Fruit fly (Drosophila melanogaster) whole organism, embryonic: ENCODE data around the gene CG12522.

Source experiments
- ATbp ChIP-seq: fragments of 200-800 bp; sonication (Bioruptor generic); optimal IDR thresholded peaks from 2 replicates; lab custom pipeline; 2017; ENCODE audit warnings: missing biosample characterization, mild to moderate bottlenecking, missing genetic modification characterization, missing genetic modification reagents
- Asciz ChIP-seq: fragments of 200-800 bp; sonication (Bioruptor generic); optimal IDR thresholded peaks from 2 replicates; lab custom pipeline; 2017; ENCODE audit warnings: missing biosample characterization, mild to moderate bottlenecking, missing genetic modification characterization, missing genetic modification reagents
- Atf6 ChIP-seq: fragments of 200-800 bp; sonication (Bioruptor generic); IDR thresholded peaks from 2 replicates; pipeline ENCODE4 v1.3.6; 2022; ENCODE audit warnings: missing biosample characterization, missing genetic modification characterization
- B-H2 ChIP-seq: fragments of 200-800 bp; sonication (Bioruptor generic); optimal IDR thresholded peaks from 2 replicates; lab custom pipeline; 2018; ENCODE audit warnings: missing biosample characterization, mild to moderate bottlenecking, missing genetic modification characterization
- CG10431 ChIP-seq: fragments of 200-800 bp; sonication (Bioruptor generic); optimal IDR thresholded peaks from 3 replicates; lab custom pipeline; 2018; ENCODE audit warnings: missing biosample characterization, mild to moderate bottlenecking, missing genetic modification characterization
- CG11696 ChIP-seq: fragments of 200-800 bp; sonication (Bioruptor generic); IDR thresholded peaks from 2 replicates; pipeline ENCODE4 v1.3.6; 2022; ENCODE audit warnings: missing biosample characterization, missing genetic modification characterization
- CG12219 ChIP-seq: fragments of 200-800 bp; sonication (Bioruptor generic); optimal IDR thresholded peaks from 3 replicates; lab custom pipeline; 2018; ENCODE audit warnings: missing biosample characterization, mild to moderate bottlenecking, missing genetic modification characterization
- CG12769 ChIP-seq: fragments of 200-800 bp; sonication (Bioruptor generic); optimal IDR thresholded peaks from 2 replicates; lab custom pipeline; 2019; ENCODE audit warnings: missing biosample characterization, mild to moderate bottlenecking, missing genetic modification characterization, moderate library complexity
- CG14014 ChIP-seq: fragments of 200-800 bp; sonication (Bioruptor generic); IDR thresholded peaks from 2 replicates; pipeline ENCODE4 v1.3.6; 2022; ENCODE audit warnings: missing biosample characterization, missing genetic modification characterization
- CG14710 ChIP-seq: fragments of 200-800 bp; sonication (Bioruptor generic); optimal IDR thresholded peaks from 3 replicates; lab custom pipeline; 2019; ENCODE audit warnings: missing biosample characterization, mild to moderate bottlenecking, missing genetic modification characterization, moderate library complexity
- CG17186 ChIP-seq: fragments of 200-800 bp; sonication (Bioruptor generic); optimal IDR thresholded peaks from 3 replicates; lab custom pipeline; 2017; ENCODE audit warnings: missing biosample characterization, missing genetic modification reagents, missing genetic modification characterization
- CG17612 ChIP-seq: fragments of 200-800 bp; sonication (Bioruptor generic); IDR thresholded peaks from 2 replicates; pipeline ENCODE4 v1.3.6; 2022; ENCODE audit warnings: missing biosample characterization, missing genetic modification characterization
- CG18764 ChIP-seq: fragments of 200-800 bp; sonication (Bioruptor generic); optimal IDR thresholded peaks from 3 replicates; lab custom pipeline; 2016; ENCODE audit warnings: missing biosample characterization, missing genetic modification characterization
- CG30020 ChIP-seq: fragments of 200-800 bp; optimal IDR thresholded peaks from 2 replicates; lab custom pipeline; 2019; ENCODE audit warnings: missing biosample characterization, mild to moderate bottlenecking, missing genetic modification characterization, moderate library complexity
- CG31365 ChIP-seq: fragments of 200-800 bp; sonication (Bioruptor generic); optimal IDR thresholded peaks from 2 replicates; lab custom pipeline; 2018; ENCODE audit warnings: missing biosample characterization, mild to moderate bottlenecking, missing genetic modification characterization
- CG33213 ChIP-seq: fragments of 200-800 bp; sonication (Bioruptor generic); optimal IDR thresholded peaks from 3 replicates; lab custom pipeline; 2016; ENCODE audit warnings: missing biosample characterization, missing genetic modification characterization
- CG4328 ChIP-seq: fragments of 200-800 bp; sonication (Bioruptor generic); optimal IDR thresholded peaks from 3 replicates; lab custom pipeline; 2017; ENCODE audit warnings: missing biosample characterization, missing genetic modification reagents, missing genetic modification characterization
- CG4730 ChIP-seq: fragments of 200-800 bp; sonication (Bioruptor generic); IDR thresholded peaks from 2 replicates; pipeline ENCODE4 v1.3.6; 2022; ENCODE audit warnings: missing biosample characterization, missing genetic modification characterization
- CG6254 ChIP-seq: fragments of 200-800 bp; sonication (Bioruptor generic); optimal IDR thresholded peaks from 3 replicates; lab custom pipeline; 2017; ENCODE audit warnings: mild to moderate bottlenecking, missing biosample characterization, missing genetic modification reagents, missing genetic modification characterization
- CG6765 ChIP-seq: fragments of 200-800 bp; sonication (Bioruptor generic); optimal IDR thresholded peaks from 3 replicates; lab custom pipeline; 2017; ENCODE audit warnings: missing biosample characterization, mild to moderate bottlenecking, missing genetic modification characterization
- CG7271 ChIP-seq: fragments of 200-800 bp; sonication (Bioruptor generic); optimal IDR thresholded peaks from 2 replicates; lab custom pipeline; 2018; ENCODE audit warnings: missing biosample characterization, mild to moderate bottlenecking, missing genetic modification characterization, moderate library complexity
- CG7745 ChIP-seq: fragments of 200-800 bp; sonication (Bioruptor generic); optimal IDR thresholded peaks from 2 replicates; lab custom pipeline; 2018; ENCODE audit warnings: missing biosample characterization, mild to moderate bottlenecking, missing genetic modification characterization, moderate library complexity
- CG9609 ChIP-seq: fragments of 200-800 bp; sonication (Bioruptor generic); optimal IDR thresholded peaks from 3 replicates; lab custom pipeline; 2016; ENCODE audit warnings: missing biosample characterization, missing genetic modification characterization
- CG9727 ChIP-seq: fragments of 200-800 bp; sonication (Bioruptor generic); optimal IDR thresholded peaks from 3 replicates; lab custom pipeline; 2017; ENCODE audit warnings: missing biosample characterization, mild to moderate bottlenecking, missing genetic modification characterization
- CHES-1-like ChIP-seq: fragments of 200-800 bp; sonication (Bioruptor generic); optimal IDR thresholded peaks from 2 replicates; lab custom pipeline; 2016; ENCODE audit warnings: missing biosample characterization, missing genetic modification characterization
- Dbx ChIP-seq: fragments of 200-800 bp; sonication (Bioruptor generic); IDR thresholded peaks from 3 replicates; pipeline ENCODE4 v1.3.6; 2022; ENCODE audit warnings: missing biosample characterization, missing genetic modification characterization
- Dip2 ChIP-seq: fragments of 200-800 bp; sonication (Bioruptor generic); IDR thresholded peaks from 2 replicates; pipeline ENCODE4 v1.3.6; 2022; ENCODE audit warnings: missing biosample characterization, missing genetic modification characterization
- Fer3 ChIP-seq: fragments of 200-800 bp; sonication (Bioruptor generic); optimal IDR thresholded peaks from 2 replicates; lab custom pipeline; 2018; ENCODE audit warnings: missing biosample characterization, mild to moderate bottlenecking, missing genetic modification characterization, moderate library complexity
- Ravus ChIP-seq: fragments of 200-800 bp; sonication (Bioruptor generic); IDR thresholded peaks from 2 replicates; pipeline ENCODE4 v1.3.6; 2022; ENCODE audit warnings: missing biosample characterization, missing genetic modification characterization
- ac ChIP-seq: fragments of 200-800 bp; sonication (Bioruptor generic); optimal IDR thresholded peaks from 3 replicates; lab custom pipeline; 2017; ENCODE audit warnings: missing biosample characterization, mild to moderate bottlenecking, missing genetic modification characterization
- amos ChIP-seq: fragments of 200-800 bp; sonication (Bioruptor generic); IDR thresholded peaks from 2 replicates; pipeline ENCODE4 v1.3.6; 2022; ENCODE audit warnings: missing biosample characterization, missing genetic modification characterization; ENCODE audit not compliant: partially characterized antibody
- ara ChIP-seq: fragments of 200-800 bp; sonication (Bioruptor generic); IDR thresholded peaks from 2 replicates; pipeline ENCODE4 v1.3.6; 2022; ENCODE audit warnings: missing biosample characterization, missing genetic modification characterization
- ase ChIP-seq: fragments of 200-800 bp; sonication (Bioruptor generic); IDR thresholded peaks from 3 replicates; pipeline ENCODE4 v1.3.6; 2022; ENCODE audit warnings: missing biosample characterization, missing genetic modification characterization
- cg ChIP-seq: fragments of 200-800 bp; sonication (Bioruptor generic); optimal IDR thresholded peaks from 3 replicates; lab custom pipeline; 2019; ENCODE audit warnings: missing biosample characterization, mild to moderate bottlenecking, missing genetic modification characterization, moderate library complexity
- disco-r ChIP-seq: fragments of 200-800 bp; sonication (Bioruptor generic); optimal IDR thresholded peaks from 2 replicates; lab custom pipeline; 2016; ENCODE audit warnings: missing biosample characterization, missing genetic modification characterization
- dpn ChIP-seq, 2 experiments: fragments of 200-800 bp; sonication (Bioruptor generic); optimal IDR thresholded peaks; 3 replicates each; lab custom pipeline; 2016; ENCODE audit warnings: missing biosample characterization in 2 of 2, missing genetic modification characterization in 2 of 2
- grau ChIP-seq: fragments of 200-800 bp; optimal IDR thresholded peaks from 3 replicates; lab custom pipeline; 2019; ENCODE audit warnings: missing biosample characterization, mild to moderate bottlenecking, missing genetic modification characterization, moderate library complexity
- her ChIP-seq: fragments of 200-800 bp; sonication (Bioruptor generic); optimal IDR thresholded peaks from 2 replicates; lab custom pipeline; 2016; ENCODE audit warnings: missing biosample characterization, missing genetic modification characterization
- mam ChIP-seq: fragments of 200-800 bp; sonication (Bioruptor generic); optimal IDR thresholded peaks from 3 replicates; lab custom pipeline; 2016; ENCODE audit warnings: missing biosample characterization, missing genetic modification characterization
- nerfin-1 ChIP-seq: fragments of 200-800 bp; sonication (Bioruptor generic); optimal IDR thresholded peaks from 3 replicates; lab custom pipeline; 2019; ENCODE audit warnings: missing biosample characterization, mild to moderate bottlenecking, missing genetic modification characterization, moderate library complexity
- nmo ChIP-seq: fragments of 200-800 bp; sonication (Bioruptor generic); optimal IDR thresholded peaks from 2 replicates; lab custom pipeline; 2018; ENCODE audit warnings: missing biosample characterization, mild to moderate bottlenecking, missing genetic modification characterization, moderate library complexity
- prd ChIP-seq, 3 experiments: fragments of >200 bp in 2 of 3; fragments of 200-800 bp in 1 of 3; sonication (Bioruptor generic) in 1 of 3; optimal IDR thresholded peaks in 2 of 3; IDR thresholded peaks in 1 of 3; 2 replicates in 2 of 3; 3 replicates in 1 of 3; pipeline versions ENCODE4 v1.3.6 to Lab custom; 2017 to 2022; ENCODE audit warnings: missing biosample characterization in 1 of 3, missing genetic modification characterization in 1 of 3
- pros ChIP-seq: fragments of 200-800 bp; sonication (Bioruptor generic); optimal IDR thresholded peaks from 3 replicates; lab custom pipeline; 2019; ENCODE audit warnings: missing biosample characterization, mild to moderate bottlenecking, missing genetic modification characterization, moderate library complexity
- pum ChIP-seq: fragments of 200-800 bp; sonication (Bioruptor generic); optimal IDR thresholded peaks from 2 replicates; lab custom pipeline; 2016; ENCODE audit warnings: missing biosample characterization, missing genetic modification characterization
- salm ChIP-seq: fragments of 200-800 bp; sonication (Bioruptor generic); optimal IDR thresholded peaks from 2 replicates; lab custom pipeline; 2018; ENCODE audit warnings: missing biosample characterization, mild to moderate bottlenecking, missing genetic modification characterization
- tll ChIP-seq, 2 experiments: fragments of 200-800 bp in 1 of 2; fragments of >200 bp in 1 of 2; sonication (Bioruptor generic) in 1 of 2; optimal IDR thresholded peaks; 2 replicates each; lab custom pipeline; 2017 to 2019; ENCODE audit warnings: missing biosample characterization in 2 of 2, missing genetic modification characterization in 2 of 2, mild to moderate bottlenecking in 1 of 2, moderate library complexity in 1 of 2
- yki ChIP-seq: fragments of >200 bp; optimal IDR thresholded peaks from 3 replicates; lab custom pipeline; 2018
- zf30C ChIP-seq: fragments of 200-800 bp; sonication (Bioruptor generic); optimal IDR thresholded peaks from 3 replicates; lab custom pipeline; 2018; ENCODE audit warnings: missing biosample characterization, mild to moderate bottlenecking, missing genetic modification characterization
- zfh2 ChIP-seq: fragments of 200-800 bp; sonication (Bioruptor generic); optimal IDR thresholded peaks from 2 replicates; lab custom pipeline; 2016; ENCODE audit warnings: missing biosample characterization, missing genetic modification characterization

CG12522 gene

dm6 chr3L:11091943-11092609 lies 16.0 kb upstream of the CG12522 start (continued):
- TF ChIP-seq CG4730 (GFP tag; lab: Robert Waterston, UW) (no peak), CG33213 (peak; percentile 63), Asciz (GFP tag; lab: Kevin White, UChicago) (peak; percentile 14), CG14014 (GFP tag; lab: Robert Waterston, UW) (0 out of 2 replicates have a peak, but pooled peaks have one; percentile 8), amos (GFP tag; lab: Robert Waterston, UW) (0 out of 2 replicates have a peak, but pooled peaks have one; percentile 21), dpn (GFP tag; optimal IDR thresholded peaks at IDR 0.05; lab: Kevin White, UChicago) (peak; percentile 68 to 74), grau (tag; lab: Kevin White, UChicago) (peak; percentile 79), pros (GFP tag; lab: Kevin White, UChicago) (no peak), Dip2 (GFP tag; lab: Robert Waterston, UW) (no peak), CHES-1-like (peak; percentile 63), yki (lab: Kevin White, UChicago) (no peak), CG7271 (tag; lab: Kevin White, UChicago) (no peak), CG18764 (GFP tag; lab: Kevin White, UChicago) (peak; percentile 52), CG10431 (GFP tag; lab: Kevin White, UChicago) (peak; percentile 51), ase (GFP tag; lab: Robert Waterston, UW) (no peak), Atf6 (GFP tag; lab: Robert Waterston, UW) (peak; percentile 41; the same call in 1 of the 2 replicates), zf30C (GFP tag; lab: Kevin White, UChicago) (no peak), zfh2 (GFP tag; lab: Kevin White, UChicago) (peak; percentile 51), nmo (GFP tag; lab: Kevin White, UChicago) (peak; percentile 27), cg (GFP tag; lab: Kevin White, UChicago) (no peak), disco-r (GFP tag; lab: Kevin White, UChicago) (peak; percentile 18), CG12219 (no peak), mam (GFP tag; lab: Kevin White, UChicago) (peak; percentile 64), CG11696 (GFP tag; lab: Robert Waterston, UW) (no peak), tll (GFP tag; optimal IDR thresholded peaks at IDR 0.05; lab: Kevin White, UChicago) (no peak), ac (no peak), CG7745 (tag; lab: Kevin White, UChicago) (no peak), ATbp (GFP tag; lab: Kevin White, UChicago) (no peak), CG12769 (peak; percentile 60), CG31365 (tag; lab: Kevin White, UChicago) (no peak), CG6254 (GFP tag; lab: Kevin White, UChicago) (peak; percentile 26), CG30020 (tag; lab: Kevin White, UChicago) (no peak), her (GFP tag; lab: Kevin White, UChicago) (peak; percentile 61), Ravus (GFP tag; lab: Robert Waterston, UW) (no peak), CG4328 (GFP tag; lab: Kevin White, UChicago) (peak; percentile 35), CG6765 (no peak), ara (GFP tag; lab: Robert Waterston, UW) (peak; percentile 52), salm (no peak), nerfin-1 (tag; lab: Kevin White, UChicago) (no peak), CG17612 (GFP tag; lab: Robert Waterston, UW) (no peak), Fer3 (tag; lab: Kevin White, UChicago) (peak; percentile 24), CG17186 (GFP tag; lab: Kevin White, UChicago) (peak; percentile 27), pum (GFP tag; lab: Kevin White, UChicago) (peak; percentile 61), CG9727 (GFP tag; lab: Kevin White, UChicago) (peak; percentile 47), CG14710 (tag; lab: Kevin White, UChicago) (peak; percentile 18), B-H2 (GFP tag; lab: Kevin White, UChicago) (no peak), prd (optimal IDR thresholded peaks at IDR 0.05; lab: Kevin White, UChicago) (no peak), prd (GFP tag; IDR thresholded peaks at IDR 0.05; lab: Robert Waterston, UW) (peak; percentile 52), Dbx (GFP tag; lab: Robert Waterston, UW) (0 out of 3 replicates have a peak, but pooled peaks have one; percentile 53), CG9609 (GFP tag; lab: Kevin White, UChicago) (peak; percentile 22)
